Worm (Caenorhabditis elegans) whole organism, young adult: Measurements from ENCODE around the gene C25F9.6.

Experiments used
- B0035.1 ChIP-seq: sonication (generic microtip); optimal IDR thresholded peaks from 2 replicates; lab custom pipeline; 2016; ENCODE audit warnings: missing genetic modification characterization, mild to moderate bottlenecking, missing compliant biosample characterization, missing genotype, missing genetic modification reagents
- B0336.3 ChIP-seq: fragments of 200-800 bp; sonication (Bioruptor generic); IDR thresholded peaks from 2 replicates; pipeline ENCODE4 v1.3.6; 2022; ENCODE audit warnings: missing genetic modification characterization, missing compliant biosample characterization
- F10E7.11 ChIP-seq: sonication (generic microtip); optimal IDR thresholded peaks from 2 replicates; lab custom pipeline; 2017; ENCODE audit warnings: mild to moderate bottlenecking, missing genetic modification characterization, moderate library complexity, missing compliant biosample characterization
- F57A8.1 ChIP-seq: fragments of 200-800 bp; sonication (Bioruptor generic); optimal IDR thresholded peaks from 2 replicates; lab custom pipeline; 2018; ENCODE audit warnings: mild to moderate bottlenecking, missing genetic modification characterization, moderate library complexity, missing compliant biosample characterization
- K11D2.4 ChIP-seq: fragments of 200-800 bp; sonication (Bioruptor generic); IDR thresholded peaks from 2 replicates; pipeline ENCODE4 v1.3.6; 2022; ENCODE audit warnings: missing genetic modification reagents, missing genetic modification characterization, missing compliant biosample characterization
- Y67H2A.10 ChIP-seq: fragments of 200-800 bp; sonication (Bioruptor generic); conservative IDR thresholded peaks from 2 replicates; pipeline ENCODE4 v1.3.6; 2022; ENCODE audit warnings: missing genetic modification reagents, missing genetic modification characterization, missing compliant biosample characterization
- atf-7 ChIP-seq: sonication (generic microtip); optimal IDR thresholded peaks from 2 replicates; lab custom pipeline; 2017; ENCODE audit warnings: mild to moderate bottlenecking, missing genetic modification characterization, missing compliant biosample characterization
- cebp-1 ChIP-seq, 2 experiments: fragments of 200-800 bp in 1 of 2; sonication (Bioruptor generic) in 1 of 2; sonication (generic microtip) in 1 of 2; IDR thresholded peaks in 1 of 2; optimal IDR thresholded peaks in 1 of 2; 2 replicates each; pipeline versions ENCODE4 v1.3.6 to Lab custom; 2017 to 2022; ENCODE audit warnings: missing compliant biosample characterization in 2 of 2, missing genetic modification characterization in 2 of 2, mild to moderate bottlenecking in 1 of 2, missing genetic modification reagents in 1 of 2, moderate library complexity in 1 of 2
- ceh-91 ChIP-seq: fragments of 200-800 bp; sonication (Bioruptor generic); IDR thresholded peaks from 2 replicates; pipeline ENCODE4 v1.3.6; 2022; ENCODE audit warnings: missing genetic modification reagents, missing genetic modification characterization, missing compliant biosample characterization
- dpff-1 ChIP-seq: sonication (generic microtip); optimal IDR thresholded peaks from 2 replicates; lab custom pipeline; 2017; ENCODE audit warnings: mild to moderate bottlenecking, missing genetic modification characterization, missing compliant biosample characterization
- efl-1 ChIP-seq: fragments of 150-350 bp; optimal IDR thresholded peaks from 2 replicates; lab custom pipeline; 2014; ENCODE audit warnings: missing biosample characterization, missing genetic modification reagents, missing genetic modification characterization
- hlh-26 ChIP-seq: fragments of 200-800 bp; sonication (Bioruptor generic); conservative IDR thresholded peaks from 2 replicates; pipeline ENCODE4 v1.3.6; 2022; ENCODE audit warnings: missing genetic modification reagents, missing genetic modification characterization, missing compliant biosample characterization
- hrde-1 ChIP-seq: sonication (generic microtip); optimal IDR thresholded peaks from 2 replicates; lab custom pipeline; 2016; ENCODE audit warnings: missing genetic modification characterization, mild to moderate bottlenecking, missing compliant biosample characterization, moderate library complexity, missing genotype, missing genetic modification reagents, borderline replicate concordance
- hsf-1 ChIP-seq: fragments of 200-800 bp; sonication (Bioruptor generic); IDR thresholded peaks from 2 replicates; pipeline ENCODE4 v1.3.6; 2022; ENCODE audit warnings: missing genetic modification reagents, missing genetic modification characterization, missing compliant biosample characterization
- lin-26 ChIP-seq: fragments of 200-800 bp; sonication (Bioruptor generic); IDR thresholded peaks from 2 replicates; pipeline ENCODE4 v1.3.6; 2022; ENCODE audit warnings: missing genetic modification reagents, missing genetic modification characterization, missing compliant biosample characterization
- lin-35 ChIP-seq, 3 experiments: fragments of 150-350 bp in 2 of 3; sonication (generic microtip) in 1 of 3; optimal IDR thresholded peaks; 2 replicates each; lab custom pipeline; 2014 to 2018; ENCODE audit warnings: missing biosample characterization in 3 of 3, missing genetic modification characterization in 3 of 3, missing genetic modification reagents in 3 of 3
- mxl-1 ChIP-seq: sonication (generic microtip); optimal IDR thresholded peaks from 2 replicates; lab custom pipeline; 2016; ENCODE audit warnings: missing genetic modification characterization, missing compliant biosample characterization
- nfya-2 ChIP-seq: fragments of 200-800 bp; sonication (Bioruptor generic); IDR thresholded peaks from 2 replicates; pipeline ENCODE4 v1.3.6; 2022; ENCODE audit warnings: missing genetic modification reagents, missing genetic modification characterization, missing compliant biosample characterization
- nhr-120 ChIP-seq: fragments of 200-800 bp; sonication (Bioruptor generic); IDR thresholded peaks from 2 replicates; pipeline ENCODE4 v1.3.6; 2022; ENCODE audit warnings: missing genetic modification characterization, missing compliant biosample characterization
- nhr-80 ChIP-seq: sonication (generic microtip); optimal IDR thresholded peaks from 2 replicates; lab custom pipeline; 2016; ENCODE audit warnings: missing genetic modification characterization, missing compliant biosample characterization
- rec-8 ChIP-seq, 2 experiments: sonication (generic microtip); optimal IDR thresholded peaks; 2 replicates each; lab custom pipeline; 2016; ENCODE audit warnings: mild to moderate bottlenecking in 2 of 2, missing genetic modification characterization in 2 of 2, missing genetic modification reagents in 2 of 2, missing genotype in 2 of 2, missing biosample characterization in 1 of 2, missing compliant biosample characterization in 1 of 2, moderate library complexity in 1 of 2
- repo-1 ChIP-seq: sonication (generic microtip); optimal IDR thresholded peaks from 2 replicates; lab custom pipeline; 2017; ENCODE audit warnings: mild to moderate bottlenecking, missing genetic modification characterization, missing compliant biosample characterization
- sea-2 ChIP-seq: fragments of 200-800 bp; sonication (Bioruptor generic); IDR thresholded peaks from 2 replicates; pipeline ENCODE4 v1.3.6; 2022; ENCODE audit warnings: missing genetic modification characterization, missing compliant biosample characterization
- tbx-9 ChIP-seq: sonication (generic microtip); optimal IDR thresholded peaks from 2 replicates; lab custom pipeline; 2016; ENCODE audit warnings: borderline replicate concordance, missing genetic modification characterization, inconsistent platforms, missing compliant biosample characterization
- tlf-1 ChIP-seq: fragments of 200-800 bp; sonication (Bioruptor generic); optimal IDR thresholded peaks from 2 replicates; lab custom pipeline; 2018; ENCODE audit warnings: mild to moderate bottlenecking, missing genetic modification characterization, missing compliant biosample characterization
- zim-3 ChIP-seq: sonication (generic microtip); optimal IDR thresholded peaks from 2 replicates; lab custom pipeline; 2017; ENCODE audit warnings: mild to moderate bottlenecking, missing genetic modification characterization, moderate library complexity, missing compliant biosample characterization

Gene C25F9.6

ce11 chrV:19428936-19429335, 23.8 kb upstream of the C25F9.6 start:
- TF ChIP-seq nfya-2 (no peak), tbx-9 (tag; lab: Kevin White, UChicago) (no peak)

ce11 chrV:19428097-19428496, 23.0 kb upstream of the C25F9.6 start:
- TF ChIP-seq K11D2.4 (no peak), zim-3 (tag; lab: Kevin White, UChicago) (peak; percentile 0), lin-26 (GFP tag; lab: Robert Waterston, UW) (0 out of 2 replicates have a peak, but pooled peaks have one; percentile 26), hsf-1 (GFP tag; lab: Robert Waterston, UW) (no peak), hlh-26 (no peak), mxl-1 (tag; lab: Kevin White, UChicago) (no peak)

- no peak for TF ChIP-seq repo-1 (tag; lab: Kevin White, UChicago)
- peak; percentile 57 for TF ChIP-seq atf-7 (tag; lab: Kevin White, UChicago)
- TF ChIP-seq B0035.1 (tag; lab: Kevin White, UChicago): no peak
Measured at ce11 chrV:19421131-19421530, 16.0 kb upstream of the C25F9.6 start, which contains the start of gene C25F9.2. C25F9.2 (plus strand) TSS chrV:19421471.

ce11 chrV:19417836-19418235, 12.7 kb upstream of the C25F9.6 start, which contains the start of gene C25F9.15:
C25F9.15 (plus strand) TSS chrV:19418136.
- TF ChIP-seq nhr-80: peak; percentile 3
- TF ChIP-seq nhr-120 (GFP tag; lab: Robert Waterston, UW): no peak

- peak; percentile 7 for TF ChIP-seq nhr-80
- TF ChIP-seq tlf-1: no peak
Measured at ce11 chrV:19416475-19416874, 11.3 kb upstream of the C25F9.6 start, which contains the start of the genes C25F9.4 and C25F9.9. C25F9.4 (minus strand) TSS chrV:19416575. C25F9.9 (plus strand) TSS chrV:19416611.

- no peak for TF ChIP-seq sea-2 (GFP tag; lab: Robert Waterston, UW)
- TF ChIP-seq rec-8 (tag; optimal IDR thresholded peaks at IDR 0.05; lab: Kevin White, UChicago): no peak
- TF ChIP-seq cebp-1 (GFP tag; IDR thresholded peaks at IDR 0.05; lab: Robert Waterston, UW): peak; percentile 69; the same call in 1 of the 2 replicates
- TF ChIP-seq cebp-1 (tag; optimal IDR thresholded peaks at IDR 0.05; lab: Kevin White, UChicago): peak; percentile 70
- no peak for TF ChIP-seq B0336.3
- TF ChIP-seq dpff-1: no peak
- no peak for TF ChIP-seq ceh-91 (GFP tag; lab: Robert Waterston, UW)
- TF ChIP-seq nhr-80: peak; percentile 70
Measured at ce11 chrV:19410663-19411062, 5.5 kb upstream of the C25F9.6 start, which contains the start of gene C25F9.5. C25F9.5 (minus strand) TSS chrV:19410857.

- TF ChIP-seq lin-35 (GFP tag; optimal IDR thresholded peaks at IDR 0.05; lab: Kevin White, UChicago): no peak
- no peak for TF ChIP-seq F10E7.11 (tag; lab: Kevin White, UChicago)
- no peak for TF ChIP-seq B0035.1 (tag; lab: Kevin White, UChicago)
- TF ChIP-seq efl-1 (GFP tag; lab: Kevin White, UChicago): no peak
- TF ChIP-seq Y67H2A.10 (GFP tag; lab: Robert Waterston, UW): no peak
- no peak for TF ChIP-seq sea-2 (GFP tag; lab: Robert Waterston, UW)
- no peak for TF ChIP-seq F57A8.1 (GFP tag; lab: Kevin White, UChicago)
- no peak for TF ChIP-seq hrde-1 (tag; lab: Kevin White, UChicago)
Measured at ce11 chrV:19403619-19404018, 1.5 kb downstream of the C25F9.6 start.
